Worm (Caenorhabditis elegans) whole organism, L3 larva: ENCODE measurements around the gene lhfp-4.

Experiments
- R02D3.7 ChIP-seq: fragments of 150-350 bp; optimal IDR thresholded peaks from 2 replicates; lab custom pipeline; 2014; ENCODE audit warnings: missing biosample characterization, missing genetic modification characterization
- ZK546.5 ChIP-seq: sonication (generic microtip); optimal IDR thresholded peaks from 2 replicates; lab custom pipeline; 2017; ENCODE audit warnings: missing biosample characterization, missing genetic modification characterization
- aly-2 ChIP-seq: fragments of 150-350 bp; optimal IDR thresholded peaks from 2 replicates; lab custom pipeline; 2014; ENCODE audit warnings: missing biosample characterization, missing genetic modification characterization
- ama-1 ChIP-seq: fragments of 150-350 bp; optimal IDR thresholded peaks from 2 replicates; lab custom pipeline; 2018
- ceh-16 ChIP-seq: sonication (generic microtip); optimal IDR thresholded peaks from 2 replicates; lab custom pipeline; 2017; ENCODE audit warnings: missing biosample characterization, missing genetic modification characterization
- ceh-82 ChIP-seq: fragments of 150-350 bp; optimal IDR thresholded peaks from 2 replicates; lab custom pipeline; 2014; ENCODE audit warnings: missing biosample characterization, missing genetic modification characterization
- ceh-9 ChIP-seq: sonication (generic microtip); optimal IDR thresholded peaks from 2 replicates; lab custom pipeline; 2018; ENCODE audit warnings: missing biosample characterization, missing genetic modification characterization
- daf-12 ChIP-seq: fragments of 150-350 bp; optimal IDR thresholded peaks from 2 replicates; lab custom pipeline; 2014; ENCODE audit warnings: missing biosample characterization, missing genetic modification reagents, missing genetic modification characterization
- egl-27 ChIP-seq: sonication (generic microtip); optimal IDR thresholded peaks from 4 replicates; lab custom pipeline; 2017; ENCODE audit warnings: missing biosample characterization, missing genetic modification reagents, missing genetic modification characterization
- egl-5 ChIP-seq: fragments of 150-350 bp; optimal IDR thresholded peaks from 2 replicates; lab custom pipeline; 2017; ENCODE audit warnings: missing biosample characterization, missing genetic modification reagents, missing genetic modification characterization, inconsistent platforms
- elt-1 ChIP-seq: fragments of 150-350 bp; optimal IDR thresholded peaks from 2 replicates; lab custom pipeline; 2014; ENCODE audit warnings: missing biosample characterization, missing genetic modification characterization
- elt-2 ChIP-seq: sonication (generic microtip); optimal IDR thresholded peaks from 2 replicates; lab custom pipeline; 2016; ENCODE audit warnings: missing genetic modification reagents, mild to moderate bottlenecking, missing genetic modification characterization, missing compliant biosample characterization
- elt-3 ChIP-seq, 3 experiments: fragments of 150-350 bp in 1 of 3; sonication (generic microtip) in 2 of 3; optimal IDR thresholded peaks; 2 replicates in 2 of 3; 4 replicates in 1 of 3; lab custom pipeline; 2014 to 2017; ENCODE audit warnings: missing biosample characterization in 3 of 3, missing genetic modification characterization in 3 of 3
- fkh-10 ChIP-seq: sonication (generic microtip); optimal IDR thresholded peaks from 2 replicates; lab custom pipeline; 2017; ENCODE audit warnings: missing biosample characterization, missing genetic modification reagents, missing genetic modification characterization
- fkh-2 ChIP-seq: fragments of 150-350 bp; optimal IDR thresholded peaks from 2 replicates; lab custom pipeline; 2014; ENCODE audit warnings: missing biosample characterization, missing genetic modification reagents, missing genetic modification characterization
- fos-1 ChIP-seq: fragments of 150-350 bp; optimal IDR thresholded peaks from 2 replicates; lab custom pipeline; 2014; ENCODE audit warnings: missing biosample characterization, missing genetic modification characterization
- hmg-11 ChIP-seq: sonication (generic microtip); optimal IDR thresholded peaks from 2 replicates; lab custom pipeline; 2016; ENCODE audit warnings: missing genetic modification characterization, missing compliant biosample characterization
- lin-15B ChIP-seq: fragments of 150-350 bp; optimal IDR thresholded peaks from 2 replicates; lab custom pipeline; 2014; ENCODE audit warnings: missing biosample characterization, missing genetic modification characterization
- lin-39 ChIP-seq: fragments of 150-350 bp; optimal IDR thresholded peaks from 2 replicates; lab custom pipeline; 2018; ENCODE audit warnings: missing biosample characterization, missing genetic modification reagents, missing genetic modification characterization
- lsy-12 ChIP-seq: sonication (generic microtip); optimal IDR thresholded peaks from 2 replicates; lab custom pipeline; 2016; ENCODE audit warnings: mild to moderate bottlenecking, missing genetic modification characterization, missing compliant biosample characterization
- mml-1 ChIP-seq: fragments of 150-350 bp; sonication (generic microtip); optimal IDR thresholded peaks from 3 replicates; lab custom pipeline; 2014; ENCODE audit warnings: missing biosample characterization, missing genetic modification characterization
- nfya-1 ChIP-seq: sonication (generic microtip); optimal IDR thresholded peaks from 2 replicates; lab custom pipeline; 2017; ENCODE audit warnings: missing genetic modification characterization, mild to moderate bottlenecking, missing compliant biosample characterization, antibody characterized with exemption, moderate library complexity; ENCODE audit not compliant: insufficient read depth
- nhr-11 ChIP-seq: fragments of 150-350 bp; optimal IDR thresholded peaks from 2 replicates; lab custom pipeline; 2014; ENCODE audit warnings: missing biosample characterization, missing genetic modification characterization
- nhr-23 ChIP-seq: fragments of 150-350 bp; optimal IDR thresholded peaks from 2 replicates; lab custom pipeline; 2014; ENCODE audit warnings: missing biosample characterization, missing genetic modification reagents, missing genetic modification characterization
- nhr-25 ChIP-seq: sonication (generic microtip); optimal IDR thresholded peaks from 2 replicates; lab custom pipeline; 2017; ENCODE audit warnings: missing biosample characterization, missing genetic modification characterization
- nhr-43 ChIP-seq: sonication (generic microtip); optimal IDR thresholded peaks from 2 replicates; lab custom pipeline; 2016; ENCODE audit warnings: mild to moderate bottlenecking, missing genetic modification characterization, missing compliant biosample characterization; ENCODE audit not compliant: poor library complexity, severe bottlenecking
- nhr-67 ChIP-seq: fragments of 150-350 bp; optimal IDR thresholded peaks from 2 replicates; lab custom pipeline; 2014; ENCODE audit warnings: missing biosample characterization, missing genetic modification characterization
- pha-4 ChIP-seq: fragments of 150-350 bp; optimal IDR thresholded peaks from 2 replicates; lab custom pipeline; 2014; ENCODE audit warnings: missing biosample characterization, missing genetic modification reagents, missing genetic modification characterization
- pqm-1 ChIP-seq: fragments of 150-350 bp; optimal IDR thresholded peaks from 2 replicates; lab custom pipeline; 2017; ENCODE audit warnings: missing biosample characterization, missing genetic modification characterization, inconsistent platforms
- sea-2 ChIP-seq: fragments of 150-350 bp; sonication (generic microtip); optimal IDR thresholded peaks from 4 replicates; lab custom pipeline; 2014; ENCODE audit warnings: missing biosample characterization, missing genetic modification reagents, missing genetic modification characterization
- skn-1 ChIP-seq: fragments of 150-350 bp; optimal IDR thresholded peaks from 2 replicates; lab custom pipeline; 2014; ENCODE audit warnings: missing biosample characterization, missing genetic modification characterization
- snpc-4 ChIP-seq: fragments of 150-350 bp; optimal IDR thresholded peaks from 2 replicates; lab custom pipeline; 2014; ENCODE audit warnings: missing biosample characterization, missing genetic modification characterization
- unc-62 ChIP-seq: fragments of 150-350 bp; sonication (generic microtip); optimal IDR thresholded peaks from 4 replicates; lab custom pipeline; 2014; ENCODE audit warnings: missing biosample characterization, missing genetic modification reagents, missing genetic modification characterization
- zag-1 ChIP-seq: fragments of 150-350 bp; optimal IDR thresholded peaks from 2 replicates; lab custom pipeline; 2014; ENCODE audit warnings: missing biosample characterization, missing genetic modification characterization
- ztf-11 ChIP-seq: fragments of 150-350 bp; optimal IDR thresholded peaks from 2 replicates; lab custom pipeline; 2014; ENCODE audit warnings: missing biosample characterization, missing genetic modification characterization

Gene lhfp-4

ce11 chrIV:17265279-17265678 is 10.1 kb upstream of the lhfp-4 start, which contains the start of gene str-187:
Gene str-187 (plus strand): TSS chrIV:17265579.
- no peak for TF ChIP-seq elt-3 (tag; optimal IDR thresholded peaks at IDR 0.05; lab: Kevin White, UChicago)
- TF ChIP-seq nfya-1: no peak
- TF ChIP-seq ztf-11 (tag; lab: Kevin White, UChicago): no peak
- TF ChIP-seq lin-15B (tag; lab: Kevin White, UChicago): no peak
- no peak for TF ChIP-seq pqm-1
- TF ChIP-seq egl-5 (tag; lab: Kevin White, UChicago): no peak
- TF ChIP-seq daf-12 (tag; lab: Kevin White, UChicago): no peak
- no peak for TF ChIP-seq fkh-2
- TF ChIP-seq skn-1 (tag; lab: Kevin White, UChicago): no peak
- TF ChIP-seq zag-1 (tag; lab: Kevin White, UChicago): no peak
- TF ChIP-seq sea-2 (GFP tag; lab: Kevin White, UChicago): no peak
- no peak for TF ChIP-seq egl-27 (tag; lab: Kevin White, UChicago)
- TF ChIP-seq nhr-23 (tag; lab: Kevin White, UChicago): no peak
- TF ChIP-seq fkh-10: no peak
- TF ChIP-seq elt-1: no peak
- no peak for TF ChIP-seq fos-1 (tag; lab: Kevin White, UChicago)
- no peak for TF ChIP-seq R02D3.7 (tag; lab: Kevin White, UChicago)
- TF ChIP-seq ceh-9 (tag; lab: Kevin White, UChicago): no peak

- no peak for TF ChIP-seq ceh-82
- TF ChIP-seq mml-1 (tag; lab: Kevin White, UChicago): no peak
- TF ChIP-seq, all 47 proteins: peak for 0
Measured at ce11 chrIV:17265716-17266115, 9.7 kb upstream of the lhfp-4 start.

DNA sequence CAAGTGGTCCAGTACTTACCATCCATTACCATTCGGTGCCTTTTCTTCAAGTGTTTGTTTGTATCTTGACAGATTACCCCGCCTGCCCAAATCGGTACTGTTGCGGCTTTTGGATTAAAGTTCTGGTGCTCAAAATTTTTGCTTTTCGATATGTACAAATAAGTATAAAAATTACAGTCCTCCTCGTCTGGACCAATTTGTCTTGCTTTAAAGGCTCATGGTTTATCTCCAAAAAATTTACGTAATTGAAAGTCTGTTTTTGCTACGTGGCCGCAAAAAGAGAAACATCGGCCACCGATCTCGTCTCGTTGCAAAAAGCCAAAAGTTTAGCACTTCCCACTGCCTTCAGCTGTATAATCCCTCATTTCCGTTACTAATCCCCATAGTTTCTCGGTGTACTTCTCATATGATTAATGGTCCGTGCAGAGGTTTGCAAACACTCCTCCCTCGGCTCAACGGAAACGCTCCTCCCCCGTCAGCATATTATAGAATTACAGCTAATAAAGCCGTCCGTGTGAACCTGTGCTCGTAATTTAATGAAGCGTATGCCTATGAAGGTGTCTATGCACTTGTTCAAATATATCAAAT is 8.0 kb upstream of the lhfp-4 start:
- TF ChIP-seq lin-39 (peak; percentile 77), lin-15B (tag; lab: Kevin White, UChicago) (no peak), lsy-12 (tag; lab: Kevin White, UChicago) (no peak), ZK546.5 (tag; lab: Kevin White, UChicago) (no peak), hmg-11 (tag; lab: Kevin White, UChicago) (no peak), pqm-1 (no peak)

ce11 chrIV:17268069-17268468 is 7.3 kb upstream of the lhfp-4 start:
- TF ChIP-seq pqm-1 (no peak), skn-1 (tag; lab: Kevin White, UChicago) (peak; percentile 45)

DNA sequence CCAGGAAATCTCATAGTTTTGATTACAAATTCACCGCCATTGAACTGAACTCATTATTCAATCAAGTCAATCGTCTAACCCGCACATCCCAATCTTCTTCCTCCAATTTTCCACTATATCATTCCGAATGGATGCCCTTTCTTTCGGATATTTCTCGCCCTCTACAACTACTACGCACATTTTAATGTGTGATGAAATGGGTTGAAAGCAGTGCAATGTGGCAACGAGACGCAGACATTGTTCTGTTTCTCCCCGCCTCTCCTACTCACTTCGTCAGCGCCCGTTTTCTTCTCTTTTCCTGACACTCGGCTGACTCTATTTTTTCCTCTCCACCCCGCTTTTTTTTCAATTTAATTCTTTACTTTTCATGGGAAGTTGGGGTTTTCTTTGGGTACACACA is 6.8 kb upstream of the lhfp-4 start:
- TF ChIP-seq nhr-23 (tag; lab: Kevin White, UChicago): peak; percentile 42
- no peak for TF ChIP-seq mml-1 (tag; lab: Kevin White, UChicago)
- TF ChIP-seq aly-2 (tag; lab: Kevin White, UChicago): no peak
- no peak for TF ChIP-seq nhr-25 (tag; lab: Kevin White, UChicago)
- TF ChIP-seq nhr-43 (tag; lab: Kevin White, UChicago): no peak
- peak; percentile 28 for TF ChIP-seq snpc-4
- TF ChIP-seq nhr-11 (tag; lab: Kevin White, UChicago): no peak
- TF ChIP-seq ztf-11 (tag; lab: Kevin White, UChicago): no peak
- no peak for TF ChIP-seq nhr-67 (tag; lab: Kevin White, UChicago)
- no peak for TF ChIP-seq ama-1
- TF ChIP-seq hmg-11 (tag; lab: Kevin White, UChicago): peak; percentile 90
- TF ChIP-seq fos-1 (tag; lab: Kevin White, UChicago): no peak
- peak; percentile 15 for TF ChIP-seq elt-2 (tag; lab: Kevin White, UChicago)
- TF ChIP-seq pqm-1: peak; percentile 4
- peak; percentile 66 for TF ChIP-seq nfya-1
- TF ChIP-seq ceh-16 (tag; lab: Kevin White, UChicago): no peak
- peak; percentile 67 for TF ChIP-seq lin-39
- TF ChIP-seq egl-5 (tag; lab: Kevin White, UChicago): peak; percentile 93
- TF ChIP-seq unc-62 (GFP tag; lab: Kevin White, UChicago): no peak
- peak; percentile 28 for TF ChIP-seq pha-4 (tag; lab: Kevin White, UChicago)
- no peak for TF ChIP-seq zag-1 (tag; lab: Kevin White, UChicago)
- TF ChIP-seq daf-12 (tag; lab: Kevin White, UChicago): no peak
- TF ChIP-seq lin-15B (tag; lab: Kevin White, UChicago): peak; percentile 5
